Fruit fly (Drosophila melanogaster): ENCODE data around the gene Gp93.

Gene Gp93

dm6 chr3R:27987329-27987728, 38.8 kb downstream of the Gp93 start (continued):
- TF ChIP-seq E2f1 (GFP tag; IDR thresholded peaks at IDR 0.05) (peak; percentile 77), Oaz (GFP tag; IDR thresholded peaks at IDR 0.05) (peak; percentile 51), CG30403 (GFP tag; optimal IDR thresholded peaks at IDR 0.05) (peak; percentile 77), bsh (GFP tag; optimal IDR thresholded peaks at IDR 0.05) (peak in 1 of 2 experiments; percentile 74), CG10366 (GFP tag; IDR thresholded peaks at IDR 0.05) (peak; percentile 62), CG11696 (GFP tag; IDR thresholded peaks at IDR 0.05) (0 out of 2 replicates have a peak, but pooled peaks have one; percentile 30), CG18764 (GFP tag; optimal IDR thresholded peaks at IDR 0.05) (peak; percentile 15), CG12155 (GFP tag; optimal IDR thresholded peaks at IDR 0.05) (peak; percentile 57), nerfin-1 (tag; optimal IDR thresholded peaks at IDR 0.05) (peak; percentile 10), prd (optimal IDR thresholded peaks at IDR 0.05) (no peak), prd (GFP tag; IDR thresholded peaks at IDR 0.05) (peak; percentile 64), gsb-n (tag; optimal IDR thresholded peaks at IDR 0.05) (peak; percentile 35), Oli (tag; optimal IDR thresholded peaks at IDR 0.05) (peak; percentile 69), CG7556 (GFP tag; optimal IDR thresholded peaks at IDR 0.05) (peak; percentile 67), gcm (GFP tag; optimal IDR thresholded peaks at IDR 0.05) (peak; percentile 36), CG12391 (tag; optimal IDR thresholded peaks at IDR 0.05) (peak; percentile 76), Hr3 (GFP tag; optimal IDR thresholded peaks at IDR 0.05) (peak; percentile 29), pan (optimal IDR thresholded peaks at IDR 0.05) (no peak), pan (GFP tag; optimal IDR thresholded peaks at IDR 0.05 in 1 of 2, IDR thresholded peaks at IDR 0.05 in 1 of 2) (peak in 1 of 2 experiments; percentile 72), oc (tag; optimal IDR thresholded peaks at IDR 0.05) (peak; percentile 11), CG6654 (GFP tag; optimal IDR thresholded peaks at IDR 0.05) (peak; percentile 43), stc (GFP tag; IDR thresholded peaks at IDR 0.05) (0 out of 2 replicates have a peak, but pooled peaks have one; percentile 38), tin (GFP tag; optimal IDR thresholded peaks at IDR 0.05) (peak; percentile 38), ken (GFP tag; IDR thresholded peaks at IDR 0.05) (no peak; the same call in 2 of the 3 replicates), pros (GFP tag; optimal IDR thresholded peaks at IDR 0.05) (no peak), Sry-δ (GFP tag; optimal IDR thresholded peaks at IDR 0.05) (no peak), repo (GFP tag; optimal IDR thresholded peaks at IDR 0.05) (no peak), Spps (tag; optimal IDR thresholded peaks at IDR 0.05) (no peak), CG32532 (GFP tag; IDR thresholded peaks at IDR 0.05) (peak; percentile 88), caup (GFP tag; optimal IDR thresholded peaks at IDR 0.05; ENCODE audit: severe bottlenecking) (peak; percentile 34), ci (GFP tag; IDR thresholded peaks at IDR 0.05) (peak; percentile 72), CG17802 (tag; optimal IDR thresholded peaks at IDR 0.05) (no peak), nom (GFP tag; optimal IDR thresholded peaks at IDR 0.05) (no peak), CG18011 (GFP tag; optimal IDR thresholded peaks at IDR 0.05) (peak; percentile 57), CG34422 (GFP tag; IDR thresholded peaks at IDR 0.05) (peak; percentile 60; the same call in 2 of the 3 replicates), Mad (GFP tag; optimal IDR thresholded peaks at IDR 0.05) (peak; percentile 6), E2f2 (GFP tag; IDR thresholded peaks at IDR 0.05) (peak; percentile 56; the same call in 1 of the 2 replicates), seq (GFP tag; IDR thresholded peaks at IDR 0.05) (no peak), HLH4C (GFP tag; IDR thresholded peaks at IDR 0.05; ENCODE audit: partially characterized antibody) (no peak), CG14667 (GFP tag; IDR thresholded peaks at IDR 0.05) (peak; percentile 57), tio (GFP tag; optimal IDR thresholded peaks at IDR 0.05) (peak; percentile 75), gem (tag; optimal IDR thresholded peaks at IDR 0.05) (peak; percentile 86), bowl (GFP tag; IDR thresholded peaks at IDR 0.05) (no peak), fd102C (GFP tag; optimal IDR thresholded peaks at IDR 0.05) (no peak), CG9437 (GFP tag; optimal IDR thresholded peaks at IDR 0.05) (peak; percentile 63), CG15073 (GFP tag; optimal IDR thresholded peaks at IDR 0.05) (no peak), sr (GFP tag; IDR thresholded peaks at IDR 0.05) (no peak), CG11093 (GFP tag; IDR thresholded peaks at IDR 0.05) (no peak), Vsx1 (GFP tag; optimal IDR thresholded peaks at IDR 0.05) (peak; percentile 20), chif (GFP tag; optimal IDR thresholded peaks at IDR 0.05) (peak in 1 of 2 experiments; percentile 7), peb (GFP tag; IDR thresholded peaks at IDR 0.05) (0 out of 2 replicates have a peak, but pooled peaks have one; percentile 33)

Data from whole organism, embryonic.